Fruit fly (Drosophila melanogaster) whole organism, wandering third instar larva: ENCODE results near the gene CG4297.

ENCODE experiments used
- HLH106 ChIP-seq: fragments of 200-800 bp; optimal IDR thresholded peaks from 3 replicates; lab custom pipeline; 2019; ENCODE audit warnings: missing biosample characterization, mild to moderate bottlenecking, missing genetic modification characterization, moderate library complexity
- Hr83 ChIP-seq: fragments of 200-300 bp; sonication (Bioruptor generic); optimal IDR thresholded peaks from 2 replicates; lab custom pipeline; 2016; ENCODE audit warnings: missing biosample characterization, mild to moderate bottlenecking, missing genetic modification characterization, moderate library complexity; ENCODE audit not compliant: poor library complexity, severe bottlenecking
- Myc ChIP-seq: fragments of >200 bp; optimal IDR thresholded peaks from 2 replicates; lab custom pipeline; 2017
- jim ChIP-seq: fragments of 175-275, 200-325 bp; sonication (Bioruptor generic); optimal IDR thresholded peaks from 2 replicates; lab custom pipeline; 2016; ENCODE audit warnings: missing biosample characterization, mild to moderate bottlenecking, missing genetic modification characterization
- lola ChIP-seq: fragments of >200 bp; optimal IDR thresholded peaks from 2 replicates; lab custom pipeline; 2017; ENCODE audit warnings: missing biosample characterization, missing genetic modification characterization
- pan ChIP-seq: fragments of >200 bp; optimal IDR thresholded peaks from 2 replicates; lab custom pipeline; 2017
- psq ChIP-seq: fragments of 200-800 bp; sonication (Bioruptor generic); optimal IDR thresholded peaks from 3 replicates; lab custom pipeline; 2017; ENCODE audit warnings: missing biosample characterization, mild to moderate bottlenecking, missing genetic modification characterization, moderate library complexity
- sv ChIP-seq: fragments of 200-800 bp; sonication (Bioruptor generic); optimal IDR thresholded peaks from 3 replicates; lab custom pipeline; 2016; ENCODE audit warnings: missing biosample characterization, missing genetic modification characterization
- tai ChIP-seq: sonication (Bioruptor generic); optimal IDR thresholded peaks from 2 replicates; lab custom pipeline; 2016; ENCODE audit warnings: missing biosample characterization, missing genetic modification characterization
- woc ChIP-seq: sonication (Bioruptor generic); optimal IDR thresholded peaks from 2 replicates; lab custom pipeline; 2016; ENCODE audit warnings: missing biosample characterization, mild to moderate bottlenecking, missing genetic modification characterization

dm6 chr2L:429680-430484, 42.1 kb downstream of the CG4297 start:
- no peak for TF ChIP-seq pan (lab: Kevin White, UChicago)
- TF ChIP-seq HLH106 (tag; lab: Kevin White, UChicago) = peak; percentile 94
- TF ChIP-seq woc = peak; percentile 96
- TF ChIP-seq tai (GFP tag; lab: Kevin White, UChicago) = peak; percentile 90
- peak; percentile 97 for TF ChIP-seq psq (GFP tag; lab: Kevin White, UChicago)
- TF ChIP-seq Myc (lab: Kevin White, UChicago) = no peak
- no peak for TF ChIP-seq lola (GFP tag; lab: Kevin White, UChicago)
- TF ChIP-seq jim = no peak
- peak; percentile 0 for TF ChIP-seq sv (GFP tag; lab: Kevin White, UChicago)
- no peak for TF ChIP-seq Hr83 (GFP tag; lab: Kevin White, UChicago)
